Worm (Caenorhabditis elegans) whole organism, L4 larva: ENCODE results near the gene fbxb-9.
A peak's percentile ranks its signal among the peaks of the same experiment; 100 is the strongest.

Source experiments
- dmd-9 ChIP-seq: fragments of 200-800 bp; sonication (Bioruptor generic); IDR thresholded peaks from 2 replicates; pipeline ENCODE4 v1.3.6; 2022; ENCODE audit warnings: missing genetic modification reagents, missing genetic modification characterization, missing compliant biosample characterization
- duxl-1 ChIP-seq: sonication (generic microtip); optimal IDR thresholded peaks from 2 replicates; lab custom pipeline; 2016; ENCODE audit warnings: mild to moderate bottlenecking, missing genetic modification characterization, moderate library complexity, missing compliant biosample characterization; ENCODE audit not compliant: poor library complexity
- hlh-11 ChIP-seq: fragments of 200-800 bp; sonication (Bioruptor generic); optimal IDR thresholded peaks from 2 replicates; lab custom pipeline; 2018; ENCODE audit warnings: mild to moderate bottlenecking, missing genetic modification characterization, missing compliant biosample characterization
- hlh-30 ChIP-seq: sonication (generic microtip); optimal IDR thresholded peaks from 2 replicates; lab custom pipeline; 2017; ENCODE audit warnings: antibody characterized with exemption, mild to moderate bottlenecking, missing genetic modification characterization, missing compliant biosample characterization; ENCODE audit not compliant: insufficient read depth
- lin-29 ChIP-seq: fragments of 200-800 bp; sonication (Bioruptor generic); IDR thresholded peaks from 2 replicates; pipeline ENCODE4 v1.3.6; 2022; ENCODE audit warnings: missing genetic modification reagents, missing genetic modification characterization, missing compliant biosample characterization
- mdl-1 ChIP-seq, 2 experiments: fragments of 150-350 bp in 1 of 2; sonication (generic microtip) in 1 of 2; optimal IDR thresholded peaks; 2 replicates each; lab custom pipeline; 2014 to 2017; ENCODE audit warnings: missing biosample characterization in 2 of 2, missing genetic modification characterization in 2 of 2
- mdt-29 ChIP-seq: fragments of 200-800 bp; sonication (Bioruptor generic); IDR thresholded peaks from 2 replicates; pipeline ENCODE4 v1.3.6; 2022; ENCODE audit warnings: missing genetic modification reagents, missing genetic modification characterization, missing compliant biosample characterization
- nhr-237 ChIP-seq: sonication (generic microtip); optimal IDR thresholded peaks from 2 replicates; lab custom pipeline; 2017; ENCODE audit warnings: missing biosample characterization, missing genetic modification characterization
- nhr-42 ChIP-seq: fragments of 200-800 bp; sonication (Bioruptor generic); IDR thresholded peaks from 2 replicates; pipeline ENCODE4 v1.3.6; 2022; ENCODE audit warnings: missing genetic modification characterization, missing compliant biosample characterization
- nhr-76 ChIP-seq: fragments of 150-350 bp; optimal IDR thresholded peaks from 2 replicates; lab custom pipeline; 2014; ENCODE audit warnings: missing biosample characterization, missing genetic modification characterization
- pha-4 ChIP-seq, 2 experiments: fragments of 150-350 bp in 1 of 2; fragments of 200-800 bp in 1 of 2; sonication (Bioruptor generic) in 1 of 2; IDR thresholded peaks in 1 of 2; optimal IDR thresholded peaks in 1 of 2; 2 replicates each; pipeline versions ENCODE4 v1.3.6 to Lab custom; 2014 to 2022; ENCODE audit warnings: missing genetic modification characterization in 2 of 2, missing genetic modification reagents in 2 of 2, missing biosample characterization in 1 of 2, missing compliant biosample characterization in 1 of 2
- tag-97 ChIP-seq: fragments of 200-800 bp; sonication (Bioruptor generic); IDR thresholded peaks from 2 replicates; pipeline ENCODE4 v1.3.6; 2022; ENCODE audit warnings: missing genetic modification characterization, missing compliant biosample characterization
- tra-1 ChIP-seq: fragments of 200-800 bp; sonication (Bioruptor generic); IDR thresholded peaks from 2 replicates; pipeline ENCODE4 v1.3.6; 2022; ENCODE audit warnings: missing genetic modification reagents, missing genetic modification characterization, missing compliant biosample characterization
- vab-7 ChIP-seq: fragments of 200-800 bp; sonication (Bioruptor generic); IDR thresholded peaks from 2 replicates; pipeline ENCODE4 v1.3.6; 2022; ENCODE audit warnings: missing genetic modification reagents, missing genetic modification characterization, missing compliant biosample characterization

Gene fbxb-9

DNA sequence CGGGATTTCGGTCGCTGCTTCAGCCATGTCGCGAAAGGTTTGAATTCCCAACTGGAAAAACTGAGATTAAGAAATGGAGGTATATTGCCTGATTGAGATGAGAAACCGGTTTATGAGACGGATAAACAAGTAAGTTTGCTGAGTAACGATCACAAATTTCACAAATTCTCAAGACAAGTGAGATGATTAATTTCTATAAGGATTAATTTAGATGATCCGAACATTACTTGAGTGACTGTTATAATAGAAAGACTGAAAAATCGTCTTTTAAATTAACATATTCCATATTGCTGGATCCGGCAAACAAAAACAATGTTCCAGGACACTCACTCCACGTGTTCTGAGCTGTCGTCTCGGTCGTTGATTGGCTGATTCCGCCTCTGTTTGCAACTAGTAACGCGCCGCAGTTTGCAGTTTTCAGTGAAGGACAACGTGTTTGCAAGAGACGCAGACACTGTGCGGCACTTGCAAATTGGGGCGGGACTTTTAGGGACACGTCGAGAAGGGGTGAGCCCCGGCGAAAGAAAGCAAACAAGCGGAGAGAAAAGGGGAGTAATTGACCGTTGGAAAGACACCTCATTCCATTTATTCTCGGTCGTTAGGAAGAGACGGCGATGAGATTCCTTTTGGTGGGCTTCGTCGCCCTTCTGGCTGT lies 43.4 kb downstream of the fbxb-9 start, which contains the start of the genes imp-2 and enpl-1 (continued):
- TF ChIP-seq pha-4 (GFP tag; IDR thresholded peaks at IDR 0.05; lab: Robert Waterston, UW) (peak; percentile 89), pha-4 (tag; optimal IDR thresholded peaks at IDR 0.05; lab: Kevin White, UChicago) (peak; percentile 33), mdt-29 (GFP tag; lab: Robert Waterston, UW) (peak; percentile 60; the same call in 1 of the 2 replicates), lin-29 (peak; percentile 52; the same call in 1 of the 2 replicates), tra-1 (GFP tag; lab: Robert Waterston, UW) (peak; percentile 49; the same call in 1 of the 2 replicates), mdl-1 (tag; optimal IDR thresholded peaks at IDR 0.05; lab: Kevin White, UChicago) (peak; percentile 71 to 98), duxl-1 (peak; percentile 53), nhr-76 (tag; lab: Kevin White, UChicago) (no peak), nhr-42 (peak; percentile 58; the same call in 1 of the 2 replicates), tag-97 (GFP tag; lab: Robert Waterston, UW) (no peak), hlh-11 (tag; lab: Kevin White, UChicago) (peak; percentile 96)
- TF ChIP-seq, all 104 proteins: peak for 63

ce11 chrIV:11112641-11113040 lies 49.7 kb downstream of the fbxb-9 start, which contains the start of gene clc-9:
TSS of gene clc-9 (plus strand) at chrIV:11112941.
- TF ChIP-seq dmd-9 (GFP tag; lab: Robert Waterston, UW) (no peak), nhr-237 (tag; lab: Kevin White, UChicago) (no peak), pha-4 (GFP tag; IDR thresholded peaks at IDR 0.05; lab: Robert Waterston, UW) (no peak), pha-4 (tag; optimal IDR thresholded peaks at IDR 0.05; lab: Kevin White, UChicago) (no peak), vab-7 (no peak)

ce11 chrIV:11111898-11112297 lies 50.5 kb downstream of the fbxb-9 start:
- peak; percentile 36 for TF ChIP-seq hlh-30 (tag; lab: Kevin White, UChicago)
- no peak for TF ChIP-seq lin-29
